Worm (Caenorhabditis elegans) whole organism, young adult: Measurements from ENCODE around the gene Y54H5A.2.

Experiments
- B0261.1 ChIP-seq: sonication (generic microtip); optimal IDR thresholded peaks from 2 replicates; lab custom pipeline; 2016; ENCODE audit warnings: mild to moderate bottlenecking, missing genetic modification characterization, moderate library complexity, missing compliant biosample characterization
- C06A6.2 ChIP-seq: fragments of 200-800 bp; sonication (Bioruptor generic); conservative IDR thresholded peaks from 2 replicates; pipeline ENCODE4 v1.3.6; 2022; ENCODE audit warnings: missing genetic modification characterization, missing compliant biosample characterization
- C17E4.6 ChIP-seq: fragments of 200-800 bp; sonication (Bioruptor generic); IDR thresholded peaks from 2 replicates; pipeline ENCODE4 v1.3.6; 2022; ENCODE audit warnings: missing genetic modification reagents, missing genetic modification characterization, missing compliant biosample characterization
- F33H1.4 ChIP-seq: fragments of 200-800 bp; sonication (Bioruptor generic); IDR thresholded peaks from 2 replicates; pipeline ENCODE4 v1.3.6; 2022; ENCODE audit warnings: missing genetic modification reagents, missing genetic modification characterization, missing compliant biosample characterization
- Y79H2A.3 ChIP-seq: fragments of 200-800 bp; sonication (Bioruptor generic); conservative IDR thresholded peaks from 2 replicates; pipeline ENCODE4 v1.3.6; 2022; ENCODE audit warnings: missing genetic modification reagents, missing genetic modification characterization, missing compliant biosample characterization
- athp-1 ChIP-seq: sonication (generic microtip); optimal IDR thresholded peaks from 2 replicates; lab custom pipeline; 2017; ENCODE audit warnings: mild to moderate bottlenecking, missing genetic modification characterization, missing compliant biosample characterization
- cebp-1 ChIP-seq, 2 experiments: fragments of 200-800 bp in 1 of 2; sonication (Bioruptor generic) in 1 of 2; sonication (generic microtip) in 1 of 2; IDR thresholded peaks in 1 of 2; optimal IDR thresholded peaks in 1 of 2; 2 replicates each; pipeline versions ENCODE4 v1.3.6 to Lab custom; 2017 to 2022; ENCODE audit warnings: missing compliant biosample characterization in 2 of 2, missing genetic modification characterization in 2 of 2, mild to moderate bottlenecking in 1 of 2, missing genetic modification reagents in 1 of 2, moderate library complexity in 1 of 2
- ceh-58 ChIP-seq: fragments of 200-800 bp; sonication (Bioruptor generic); IDR thresholded peaks from 2 replicates; pipeline ENCODE4 v1.3.6; 2022; ENCODE audit warnings: missing genetic modification characterization, missing compliant biosample characterization
- ceh-91 ChIP-seq: fragments of 200-800 bp; sonication (Bioruptor generic); IDR thresholded peaks from 2 replicates; pipeline ENCODE4 v1.3.6; 2022; ENCODE audit warnings: missing genetic modification reagents, missing genetic modification characterization, missing compliant biosample characterization
- dox-1 ChIP-seq: fragments of 200-800 bp; sonication (Bioruptor generic); IDR thresholded peaks from 2 replicates; pipeline ENCODE4 v1.3.6; 2022; ENCODE audit warnings: missing genetic modification reagents, missing genetic modification characterization, missing compliant biosample characterization
- dpl-1 ChIP-seq: fragments of 150-350 bp; optimal IDR thresholded peaks from 2 replicates; lab custom pipeline; 2014; ENCODE audit warnings: missing biosample characterization, missing genetic modification reagents, missing genetic modification characterization
- egrh-3 ChIP-seq: fragments of 200-800 bp; sonication (Bioruptor generic); IDR thresholded peaks from 2 replicates; pipeline ENCODE4 v1.3.6; 2022; ENCODE audit warnings: missing genetic modification reagents, missing genetic modification characterization, missing compliant biosample characterization
- fkh-3 ChIP-seq: sonication (generic microtip); optimal IDR thresholded peaks from 2 replicates; lab custom pipeline; 2016; ENCODE audit warnings: mild to moderate bottlenecking, missing genetic modification characterization, missing compliant biosample characterization
- him-1 ChIP-seq: sonication (generic microtip); optimal IDR thresholded peaks from 2 replicates; lab custom pipeline; 2016; ENCODE audit warnings: missing genotype, missing genetic modification reagents, missing genetic modification characterization, missing compliant biosample characterization
- hmg-20 ChIP-seq: fragments of 200-800 bp; sonication (Bioruptor generic); IDR thresholded peaks from 2 replicates; pipeline ENCODE4 v1.3.6; 2022; ENCODE audit warnings: missing genetic modification reagents, missing genetic modification characterization, missing compliant biosample characterization
- hsf-1 ChIP-seq: fragments of 200-800 bp; sonication (Bioruptor generic); IDR thresholded peaks from 2 replicates; pipeline ENCODE4 v1.3.6; 2022; ENCODE audit warnings: missing genetic modification reagents, missing genetic modification characterization, missing compliant biosample characterization
- lag-1 ChIP-seq: fragments of 200-800 bp; sonication (Bioruptor generic); IDR thresholded peaks from 2 replicates; pipeline ENCODE4 v1.3.6; 2022; ENCODE audit warnings: missing genetic modification reagents, missing genetic modification characterization, missing compliant biosample characterization
- let-607 ChIP-seq, 2 experiments: fragments of 200-800 bp in 1 of 2; sonication (Bioruptor generic) in 1 of 2; sonication (generic microtip) in 1 of 2; optimal IDR thresholded peaks; 2 replicates each; lab custom pipeline; 2016 to 2018; ENCODE audit warnings: mild to moderate bottlenecking in 2 of 2, missing compliant biosample characterization in 2 of 2, missing genetic modification characterization in 2 of 2, moderate library complexity in 2 of 2, missing genotype in 1 of 2
- lin-40 ChIP-seq: sonication (generic microtip); optimal IDR thresholded peaks from 2 replicates; lab custom pipeline; 2016; ENCODE audit warnings: missing genetic modification characterization, mild to moderate bottlenecking, missing compliant biosample characterization, missing genotype, missing genetic modification reagents
- mcd-1 ChIP-seq: fragments of 200-800 bp; sonication (Bioruptor generic); IDR thresholded peaks from 2 replicates; pipeline ENCODE4 v1.3.6; 2022; ENCODE audit warnings: missing genetic modification reagents, missing genetic modification characterization, missing compliant biosample characterization
- nfya-2 ChIP-seq: fragments of 200-800 bp; sonication (Bioruptor generic); IDR thresholded peaks from 2 replicates; pipeline ENCODE4 v1.3.6; 2022; ENCODE audit warnings: missing genetic modification reagents, missing genetic modification characterization, missing compliant biosample characterization
- nfyb-1 ChIP-seq: fragments of 200-800 bp; sonication (Bioruptor generic); IDR thresholded peaks from 2 replicates; pipeline ENCODE4 v1.3.6; 2022; ENCODE audit warnings: missing genetic modification reagents, missing genetic modification characterization, missing compliant biosample characterization
- nhr-120 ChIP-seq: fragments of 200-800 bp; sonication (Bioruptor generic); IDR thresholded peaks from 2 replicates; pipeline ENCODE4 v1.3.6; 2022; ENCODE audit warnings: missing genetic modification characterization, missing compliant biosample characterization
- nhr-179 ChIP-seq: sonication (generic microtip); optimal IDR thresholded peaks from 2 replicates; lab custom pipeline; 2016; ENCODE audit warnings: mild to moderate bottlenecking, missing genetic modification characterization, missing compliant biosample characterization
- nhr-80 ChIP-seq: sonication (generic microtip); optimal IDR thresholded peaks from 2 replicates; lab custom pipeline; 2016; ENCODE audit warnings: missing genetic modification characterization, missing compliant biosample characterization
- repo-1 ChIP-seq: sonication (generic microtip); optimal IDR thresholded peaks from 2 replicates; lab custom pipeline; 2017; ENCODE audit warnings: mild to moderate bottlenecking, missing genetic modification characterization, missing compliant biosample characterization
- sea-2 ChIP-seq: fragments of 200-800 bp; sonication (Bioruptor generic); IDR thresholded peaks from 2 replicates; pipeline ENCODE4 v1.3.6; 2022; ENCODE audit warnings: missing genetic modification characterization, missing compliant biosample characterization
- snpc-1.1 ChIP-seq: sonication (generic microtip); optimal IDR thresholded peaks from 2 replicates; lab custom pipeline; 2017; ENCODE audit warnings: missing genetic modification characterization, mild to moderate bottlenecking, missing compliant biosample characterization, antibody characterized with exemption, moderate library complexity, missing genotype, missing genetic modification reagents; ENCODE audit not compliant: insufficient read depth
- snpc-1.3 ChIP-seq: sonication (generic microtip); optimal IDR thresholded peaks from 2 replicates; lab custom pipeline; 2017; ENCODE audit warnings: missing genetic modification characterization, mild to moderate bottlenecking, missing compliant biosample characterization, antibody characterized with exemption, moderate library complexity, missing genotype, missing genetic modification reagents; ENCODE audit not compliant: insufficient read depth
- sptf-2 ChIP-seq: fragments of 200-800 bp; sonication (Bioruptor generic); optimal IDR thresholded peaks from 2 replicates; lab custom pipeline; 2018; ENCODE audit warnings: mild to moderate bottlenecking, missing genetic modification characterization, missing compliant biosample characterization
- zfh-2 ChIP-seq: fragments of 200-800 bp; sonication (Bioruptor generic); conservative IDR thresholded peaks from 2 replicates; pipeline ENCODE4 v1.3.6; 2022; ENCODE audit warnings: missing genetic modification reagents, missing genetic modification characterization, missing compliant biosample characterization
- zim-3 ChIP-seq: sonication (generic microtip); optimal IDR thresholded peaks from 2 replicates; lab custom pipeline; 2017; ENCODE audit warnings: mild to moderate bottlenecking, missing genetic modification characterization, moderate library complexity, missing compliant biosample characterization
- ztf-18 ChIP-seq: sonication (generic microtip); optimal IDR thresholded peaks from 2 replicates; lab custom pipeline; 2016; ENCODE audit warnings: missing genotype, mild to moderate bottlenecking, missing genetic modification characterization, missing compliant biosample characterization
- ztf-25 ChIP-seq: fragments of 200-800 bp; sonication (Bioruptor generic); IDR thresholded peaks from 2 replicates; pipeline ENCODE4 v1.3.6; 2022; ENCODE audit warnings: missing genetic modification reagents, missing genetic modification characterization, missing compliant biosample characterization
- ztf-26 ChIP-seq: sonication (generic microtip); optimal IDR thresholded peaks from 2 replicates; lab custom pipeline; 2017; ENCODE audit warnings: missing genetic modification characterization, missing compliant biosample characterization

Y54H5A.2 gene

DNA sequence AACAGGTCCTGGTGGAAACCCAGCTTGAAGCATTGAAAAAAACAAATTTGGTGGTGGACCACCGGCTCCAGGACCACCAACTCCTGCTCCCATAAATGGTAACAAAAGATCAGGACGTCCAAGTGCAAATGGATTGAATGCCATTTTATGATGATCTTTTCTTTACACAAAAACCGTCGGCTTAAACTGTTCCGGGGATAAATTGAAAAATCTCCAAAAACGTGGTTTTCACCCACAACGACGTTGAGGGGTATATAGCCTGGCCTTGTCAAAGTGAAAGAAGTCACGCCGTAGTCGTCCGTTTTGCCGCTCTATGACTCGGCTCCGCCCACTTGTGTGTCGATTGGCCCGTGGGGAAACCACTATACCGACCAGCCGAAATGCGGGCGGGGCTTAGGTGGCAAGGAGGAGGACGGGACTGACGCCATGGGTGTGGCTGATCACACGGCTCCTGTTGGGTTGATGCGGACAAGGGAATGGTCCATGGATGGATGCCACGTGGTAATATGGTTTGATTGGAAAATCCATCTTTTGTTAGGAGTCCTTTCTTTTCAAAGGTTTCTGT lies 13.3 kb downstream of the Y54H5A.2 start, which contains the start of gene tbx-2:
Gene tbx-2 (minus strand): TSS at position 264 of the 565 bp plus-strand sequence.
- no peak for TF ChIP-seq ceh-91 (GFP tag; lab: Robert Waterston, UW)
- TF ChIP-seq nfyb-1 (GFP tag; lab: Robert Waterston, UW) = peak; percentile 81; the same call in 1 of the 2 replicates
- no peak for TF ChIP-seq let-607 (tag; optimal IDR thresholded peaks at IDR 0.05; lab: Kevin White, UChicago)
- TF ChIP-seq him-1 (tag; lab: Kevin White, UChicago) = no peak
- peak; percentile 64 for TF ChIP-seq zfh-2 (GFP tag; lab: Robert Waterston, UW)
- no peak for TF ChIP-seq sea-2
- no peak for TF ChIP-seq cebp-1 (GFP tag; IDR thresholded peaks at IDR 0.05; lab: Robert Waterston, UW)
- TF ChIP-seq cebp-1 (tag; optimal IDR thresholded peaks at IDR 0.05; lab: Kevin White, UChicago) = peak; percentile 1
- 0 out of 2 replicates have a peak, but pooled peaks have one; percentile 32 for TF ChIP-seq egrh-3
- TF ChIP-seq dox-1 (GFP tag; lab: Robert Waterston, UW) = peak; percentile 45
- TF ChIP-seq nhr-80 (tag; lab: Kevin White, UChicago) = peak; percentile 45
- TF ChIP-seq F33H1.4 (GFP tag; lab: Robert Waterston, UW) = no peak
- TF ChIP-seq, all 124 proteins: peak for 6

DNA sequence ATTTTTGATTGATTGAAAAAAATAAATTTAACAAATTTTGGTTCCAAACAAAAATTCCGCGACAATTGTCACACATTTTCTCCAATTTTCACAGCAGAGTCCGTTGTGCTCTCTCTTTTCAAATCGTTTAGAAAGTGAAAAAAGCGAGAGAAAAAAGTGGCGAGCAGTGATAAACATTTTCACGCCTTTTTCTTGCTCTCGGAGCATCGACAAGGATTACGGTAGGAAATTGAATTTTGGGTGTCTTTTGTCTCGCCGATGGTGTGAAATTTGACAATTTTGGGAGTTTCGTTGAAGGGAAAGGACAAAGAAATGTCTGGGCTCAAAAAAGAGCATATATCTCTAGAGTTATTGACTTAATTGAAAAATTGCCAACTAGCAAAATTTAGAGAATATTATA lies 14.9 kb downstream of the Y54H5A.2 start:
- TF ChIP-seq ztf-18 (tag; lab: Kevin White, UChicago) (no peak), him-1 (tag; lab: Kevin White, UChicago) (peak; percentile 47)

DNA sequence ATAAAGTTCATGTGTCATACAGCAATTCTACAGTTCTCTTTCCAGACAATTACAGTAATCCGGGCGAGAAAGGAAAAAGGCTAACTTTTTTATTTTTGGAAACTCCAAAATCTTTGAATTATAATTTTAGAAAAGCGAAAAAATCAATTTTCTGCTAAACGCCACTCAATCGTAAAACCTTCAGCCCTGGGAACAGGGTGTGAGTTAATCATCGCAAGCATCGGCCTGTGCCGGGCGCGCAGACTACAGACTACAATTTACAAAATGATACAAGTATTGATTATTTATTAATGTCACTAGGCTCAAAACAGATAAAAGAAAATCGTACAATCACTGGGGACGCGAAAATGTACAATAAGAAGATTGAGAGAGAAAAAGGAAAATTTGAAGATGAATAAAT lies 18.7 kb downstream of the Y54H5A.2 start:
- TF ChIP-seq him-1 (tag; lab: Kevin White, UChicago) = peak; percentile 91
- TF ChIP-seq zim-3 (tag; lab: Kevin White, UChicago) = no peak
- no peak for TF ChIP-seq snpc-1.1 (tag; lab: Kevin White, UChicago)

DNA sequence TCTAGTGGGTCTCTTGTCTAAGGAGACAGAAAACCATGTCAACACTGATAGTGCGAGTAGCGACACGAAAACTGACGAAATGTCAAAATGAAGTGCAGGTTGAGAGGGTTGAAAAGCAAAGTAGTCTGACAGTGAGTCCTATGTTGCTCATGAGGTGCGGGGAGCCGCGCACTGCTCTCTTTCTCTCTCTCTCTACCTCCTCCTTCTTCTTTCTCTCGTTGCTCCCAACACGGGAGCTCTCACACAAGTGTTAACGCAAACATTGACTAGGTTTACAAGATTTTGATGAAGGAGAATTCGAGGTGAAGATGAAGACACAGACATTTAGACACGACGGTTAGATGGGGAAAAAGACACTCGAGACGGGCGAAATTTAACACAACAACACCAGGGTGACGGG lies 20.1 kb downstream of the Y54H5A.2 start:
- TF ChIP-seq sea-2 = no peak
- no peak for TF ChIP-seq nhr-179
- TF ChIP-seq nfyb-1 (GFP tag; lab: Robert Waterston, UW) = 0 out of 2 replicates have a peak, but pooled peaks have one; percentile 20
- no peak for TF ChIP-seq hmg-20 (GFP tag; lab: Robert Waterston, UW)
- TF ChIP-seq nhr-120 (GFP tag; lab: Robert Waterston, UW) = 0 out of 2 replicates have a peak, but pooled peaks have one; percentile 73
- peak; percentile 52 for TF ChIP-seq zfh-2 (GFP tag; lab: Robert Waterston, UW)
- TF ChIP-seq repo-1 (tag; lab: Kevin White, UChicago) = no peak
- no peak for TF ChIP-seq ceh-58
- no peak for TF ChIP-seq dpl-1 (GFP tag; lab: Kevin White, UChicago)

DNA sequence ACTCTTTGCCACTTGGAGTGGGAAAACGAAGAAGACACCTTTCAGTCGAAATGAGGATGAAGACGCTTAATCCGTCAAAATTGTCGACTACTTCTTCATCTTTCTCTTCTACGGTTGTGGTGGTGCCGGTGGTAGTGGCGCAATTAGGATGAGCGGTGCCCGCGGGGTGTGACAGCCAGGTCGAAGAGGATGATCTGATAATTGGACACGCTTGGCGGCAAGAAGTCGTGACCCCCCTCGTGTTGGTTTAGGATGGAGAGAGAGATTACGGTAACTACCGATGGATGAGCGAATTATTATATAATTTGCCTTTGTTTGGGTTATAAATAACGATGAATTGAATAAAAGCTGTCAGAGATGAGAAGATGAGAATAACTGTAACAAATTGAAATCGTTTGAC lies 22.4 kb downstream of the Y54H5A.2 start:
- no peak for TF ChIP-seq hsf-1 (GFP tag; lab: Robert Waterston, UW)
- 0 out of 2 replicates have a peak, but pooled peaks have one; percentile 18 for TF ChIP-seq zfh-2 (GFP tag; lab: Robert Waterston, UW)
- no peak for TF ChIP-seq sptf-2 (GFP tag; lab: Kevin White, UChicago)
- no peak for TF ChIP-seq lin-40 (tag; lab: Kevin White, UChicago)
- no peak for TF ChIP-seq snpc-1.3
- no peak for TF ChIP-seq Y79H2A.3 (GFP tag; lab: Robert Waterston, UW)
- TF ChIP-seq athp-1 (tag; lab: Kevin White, UChicago) = no peak
- TF ChIP-seq fkh-3 (tag; lab: Kevin White, UChicago) = no peak

DNA sequence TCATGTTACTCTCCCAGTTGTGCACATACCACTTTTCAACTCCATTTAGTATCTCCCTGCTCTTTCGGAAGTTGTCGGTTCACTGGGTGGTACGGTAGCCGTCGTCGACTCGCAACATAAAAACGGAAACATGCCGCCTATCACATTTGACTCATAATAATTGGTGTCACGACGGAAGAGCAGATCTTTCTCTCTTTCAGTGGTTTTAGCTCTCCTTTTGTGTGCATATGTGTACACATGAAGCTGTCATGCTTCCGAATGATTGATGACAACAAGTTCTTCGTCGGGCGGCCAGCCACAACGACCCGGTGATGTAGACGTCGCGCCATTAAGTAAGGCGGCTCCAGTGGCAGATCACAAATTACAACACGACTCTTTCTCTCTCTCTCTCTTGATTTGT lies 23.6 kb downstream of the Y54H5A.2 start:
- no peak for TF ChIP-seq hsf-1 (GFP tag; lab: Robert Waterston, UW)
- no peak for TF ChIP-seq nfya-2
- TF ChIP-seq C17E4.6 (GFP tag; lab: Robert Waterston, UW) = no peak
- no peak for TF ChIP-seq B0261.1
- no peak for TF ChIP-seq ztf-26 (tag; lab: Kevin White, UChicago)
- TF ChIP-seq ztf-25 (GFP tag; lab: Robert Waterston, UW) = no peak
- no peak for TF ChIP-seq C06A6.2
- TF ChIP-seq lag-1 = no peak
- no peak for TF ChIP-seq nhr-80 (tag; lab: Kevin White, UChicago)
- TF ChIP-seq ztf-18 (tag; lab: Kevin White, UChicago) = no peak
- TF ChIP-seq nhr-179 = no peak
- TF ChIP-seq mcd-1 (GFP tag; lab: Robert Waterston, UW) = no peak
